Worm (Caenorhabditis elegans) whole organism, mixed stage, embryonic: ENCODE data around the gene nspe-3.

Experiments used
- M03D4.4 ChIP-seq: sonication (generic microtip); optimal IDR thresholded peaks from 2 replicates; lab custom pipeline; 2017; ENCODE audit warnings: mild to moderate bottlenecking, missing genetic modification characterization, missing compliant biosample characterization
- bed-3 ChIP-seq: fragments of 200-800 bp; sonication (Bioruptor generic); optimal IDR thresholded peaks from 3 replicates; lab custom pipeline; 2018; ENCODE audit warnings: mild to moderate bottlenecking, missing genetic modification characterization, moderate library complexity, missing compliant biosample characterization
- blmp-1 ChIP-seq: fragments of 150-350 bp; optimal IDR thresholded peaks from 2 replicates; lab custom pipeline; 2014; ENCODE audit warnings: missing biosample characterization, missing genetic modification characterization
- ceh-39 ChIP-seq: fragments of 150-350 bp; optimal IDR thresholded peaks from 2 replicates; lab custom pipeline; 2014; ENCODE audit warnings: missing biosample characterization, missing genetic modification characterization
- ceh-43 ChIP-seq: fragments of 200-800 bp; sonication (Bioruptor generic); optimal IDR thresholded peaks from 2 replicates; lab custom pipeline; 2018; ENCODE audit warnings: mild to moderate bottlenecking, missing genetic modification characterization, moderate library complexity, missing compliant biosample characterization
- ces-1 ChIP-seq: fragments of 150-350 bp; optimal IDR thresholded peaks from 2 replicates; lab custom pipeline; 2014; ENCODE audit warnings: missing biosample characterization, missing genetic modification reagents, missing genetic modification characterization
- cnd-1 ChIP-seq: fragments of 200-800 bp; sonication (Bioruptor generic); optimal IDR thresholded peaks from 2 replicates; lab custom pipeline; 2018; ENCODE audit warnings: mild to moderate bottlenecking, missing genetic modification characterization, missing compliant biosample characterization
- drap-1 ChIP-seq: fragments of 200-800 bp; sonication (Bioruptor generic); optimal IDR thresholded peaks from 3 replicates; lab custom pipeline; 2018; ENCODE audit warnings: mild to moderate bottlenecking, missing genetic modification characterization, missing compliant biosample characterization
- elt-1 ChIP-seq: sonication (generic microtip); optimal IDR thresholded peaks from 2 replicates; lab custom pipeline; 2017; ENCODE audit warnings: missing genetic modification characterization, mild to moderate bottlenecking, missing compliant biosample characterization, antibody characterized with exemption, moderate library complexity, borderline replicate concordance; ENCODE audit not compliant: insufficient read depth
- elt-3 ChIP-seq: fragments of 150-350 bp; optimal IDR thresholded peaks from 2 replicates; lab custom pipeline; 2014; ENCODE audit warnings: missing biosample characterization, missing genetic modification characterization
- flh-1 ChIP-seq: fragments of 200-800 bp; sonication (Bioruptor generic); optimal IDR thresholded peaks from 2 replicates; lab custom pipeline; 2018; ENCODE audit warnings: mild to moderate bottlenecking, missing genetic modification characterization, moderate library complexity, missing compliant biosample characterization
- ham-2 ChIP-seq: fragments of 200-800 bp; sonication (Bioruptor generic); optimal IDR thresholded peaks from 2 replicates; lab custom pipeline; 2018; ENCODE audit warnings: mild to moderate bottlenecking, missing genetic modification characterization, missing compliant biosample characterization
- lin-13 ChIP-seq: fragments of 150-350 bp; optimal IDR thresholded peaks from 2 replicates; lab custom pipeline; 2014; ENCODE audit warnings: missing biosample characterization, missing genetic modification characterization
- lin-32 ChIP-seq: fragments of 200-800 bp; sonication (Bioruptor generic); optimal IDR thresholded peaks from 2 replicates; lab custom pipeline; 2018; ENCODE audit warnings: mild to moderate bottlenecking, missing genetic modification characterization, missing compliant biosample characterization
- lsy-2 ChIP-seq: fragments of 150-350 bp; optimal IDR thresholded peaks from 2 replicates; lab custom pipeline; 2014; ENCODE audit warnings: missing biosample characterization, missing genetic modification characterization
- mep-1 ChIP-seq: fragments of 150-350 bp; optimal IDR thresholded peaks from 2 replicates; lab custom pipeline; 2017; ENCODE audit warnings: missing biosample characterization, missing genetic modification reagents, missing genetic modification characterization, inconsistent platforms
- mls-2 ChIP-seq: sonication (generic microtip); optimal IDR thresholded peaks from 2 replicates; lab custom pipeline; 2016; ENCODE audit warnings: mild to moderate bottlenecking, missing genetic modification characterization, moderate library complexity, missing compliant biosample characterization
- nhr-12 ChIP-seq: fragments of 150-350 bp; optimal IDR thresholded peaks from 2 replicates; lab custom pipeline; 2014; ENCODE audit warnings: missing biosample characterization, missing genetic modification characterization
- nhr-2 ChIP-seq: fragments of 150-350 bp; optimal IDR thresholded peaks from 2 replicates; lab custom pipeline; 2014; ENCODE audit warnings: missing biosample characterization, missing genetic modification characterization
- nhr-237 ChIP-seq: fragments of 150-350 bp; optimal IDR thresholded peaks from 2 replicates; lab custom pipeline; 2014; ENCODE audit warnings: missing biosample characterization, missing genetic modification characterization
- nhr-28 ChIP-seq: fragments of 150-350 bp; optimal IDR thresholded peaks from 2 replicates; lab custom pipeline; 2014; ENCODE audit warnings: missing biosample characterization, missing genetic modification characterization
- nhr-76 ChIP-seq: sonication (generic microtip); optimal IDR thresholded peaks from 2 replicates; lab custom pipeline; 2017; ENCODE audit warnings: missing biosample characterization, missing genetic modification characterization
- pha-4 ChIP-seq: fragments of 150-350 bp; optimal IDR thresholded peaks from 2 replicates; lab custom pipeline; 2018; ENCODE audit warnings: missing biosample characterization, missing genetic modification reagents, missing genetic modification characterization
- sem-2 ChIP-seq: fragments of 200-800 bp; sonication (Bioruptor generic); optimal IDR thresholded peaks from 2 replicates; lab custom pipeline; 2018; ENCODE audit warnings: mild to moderate bottlenecking, missing genetic modification characterization, missing compliant biosample characterization
- snpc-4 ChIP-seq: fragments of 150-350 bp; optimal IDR thresholded peaks from 2 replicates; lab custom pipeline; 2014; ENCODE audit warnings: missing biosample characterization, missing genetic modification characterization
- sptf-1 ChIP-seq: sonication (generic microtip); optimal IDR thresholded peaks from 2 replicates; lab custom pipeline; 2017; ENCODE audit warnings: mild to moderate bottlenecking, missing genetic modification characterization, moderate library complexity, missing compliant biosample characterization
- unc-120 ChIP-seq: sonication (generic microtip); optimal IDR thresholded peaks from 2 replicates; lab custom pipeline; 2017; ENCODE audit warnings: missing genetic modification characterization, missing compliant biosample characterization; ENCODE audit not compliant: poor library complexity, severe bottlenecking
- unc-62 ChIP-seq: fragments of 150-350 bp; optimal IDR thresholded peaks from 2 replicates; lab custom pipeline; 2014; ENCODE audit warnings: missing biosample characterization, missing genetic modification reagents, missing genetic modification characterization
- ztf-11 ChIP-seq: fragments of 150-350 bp; optimal IDR thresholded peaks from 2 replicates; lab custom pipeline; 2014; ENCODE audit warnings: missing biosample characterization, missing genetic modification characterization

nspe-3 gene

ce11 chrII:12626120-12626624 is 8.5 kb downstream of the nspe-3 start:
- TF ChIP-seq nhr-12 (tag; lab: Kevin White, UChicago) = no peak
- TF ChIP-seq cnd-1 = no peak
- TF ChIP-seq pha-4 (tag; lab: Kevin White, UChicago) = no peak
- no peak for TF ChIP-seq bed-3 (GFP tag; lab: Kevin White, UChicago)
- no peak for TF ChIP-seq nhr-28 (tag; lab: Kevin White, UChicago)
- TF ChIP-seq ces-1 (GFP tag; lab: Kevin White, UChicago) = no peak
- no peak for TF ChIP-seq sptf-1 (tag; lab: Kevin White, UChicago)
- TF ChIP-seq flh-1 = no peak
- TF ChIP-seq ceh-43 = no peak

DNA sequence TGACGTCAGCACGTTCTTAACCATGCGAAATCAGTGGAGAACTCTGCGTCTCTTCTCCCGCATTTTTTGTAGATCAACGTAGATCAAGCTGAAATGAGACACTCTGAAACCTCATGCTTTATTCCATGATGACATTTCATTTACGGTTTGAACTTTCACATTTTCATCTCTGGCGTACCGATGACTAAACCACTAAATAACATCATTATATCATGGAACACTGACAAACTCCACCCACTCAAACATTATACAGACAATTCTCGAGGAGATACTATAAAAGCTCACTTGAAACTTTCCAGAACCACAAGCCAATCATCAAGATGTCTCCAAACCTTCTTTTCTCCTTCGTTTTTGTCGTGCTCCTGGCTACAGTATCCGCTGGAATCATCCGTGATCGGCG is 9.2 kb downstream of the nspe-3 start, which contains the start of gene nspe-7:
nspe-7 (plus strand) TSS at position 301 of the 400 bp plus-strand sequence.
- no peak for TF ChIP-seq ceh-39 (tag; lab: Kevin White, UChicago)
- no peak for TF ChIP-seq lsy-2 (tag; lab: Kevin White, UChicago)
- no peak for TF ChIP-seq ztf-11 (tag; lab: Kevin White, UChicago)
- no peak for TF ChIP-seq nhr-2 (tag; lab: Kevin White, UChicago)
- TF ChIP-seq lin-13 (tag; lab: Kevin White, UChicago) = no peak
- no peak for TF ChIP-seq drap-1 (GFP tag; lab: Kevin White, UChicago)
- no peak for TF ChIP-seq ham-2 (GFP tag; lab: Kevin White, UChicago)
- TF ChIP-seq nhr-12 (tag; lab: Kevin White, UChicago) = no peak
- TF ChIP-seq elt-1 (tag; lab: Kevin White, UChicago) = no peak
- TF ChIP-seq blmp-1 (tag; lab: Kevin White, UChicago) = no peak

DNA sequence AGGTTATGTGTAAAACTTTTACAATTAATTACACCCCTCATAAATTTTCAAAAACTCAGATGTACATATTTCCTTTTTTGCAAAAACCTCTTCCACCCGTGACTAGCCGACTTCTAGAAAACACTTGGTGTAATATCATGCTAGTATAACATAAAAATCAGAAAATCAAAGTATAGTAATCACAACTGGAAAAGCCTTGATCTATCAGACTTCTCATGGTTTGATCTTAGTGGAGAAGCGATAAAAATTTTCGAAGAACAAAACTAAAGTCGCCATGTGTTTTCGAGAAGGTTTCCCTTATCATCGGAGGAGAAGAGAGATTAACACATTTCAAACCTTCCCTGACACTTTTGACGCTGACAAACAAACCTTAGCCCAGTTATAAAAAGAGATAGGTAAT is 10.9 kb downstream of the nspe-3 start, which contains the start of gene nspe-5:
nspe-5 (plus strand) TSS at position 301 of the 400 bp plus-strand sequence.
- no peak for TF ChIP-seq elt-3 (tag; lab: Kevin White, UChicago)

DNA sequence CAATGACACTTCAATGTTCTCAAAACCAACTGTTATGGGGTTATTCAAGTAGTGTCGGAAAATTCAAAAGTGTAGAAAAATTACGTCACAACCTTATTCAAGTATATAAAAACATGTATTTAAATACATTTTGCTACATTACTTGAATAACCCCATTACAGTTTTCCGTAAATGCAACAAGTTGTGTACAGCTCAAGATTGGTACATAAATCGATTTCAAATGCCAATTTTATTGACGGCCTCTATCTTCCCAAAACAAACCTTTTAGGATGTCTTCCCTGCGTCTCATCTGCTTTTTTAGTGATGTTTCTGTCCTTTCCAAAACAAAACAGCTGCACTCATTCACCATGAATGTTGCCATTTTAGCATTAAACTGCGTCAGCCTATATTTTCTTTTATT is 11.7 kb downstream of the nspe-3 start, which contains the start of gene Y38E10A.28:
Y38E10A.28 (plus strand) TSS at position 301 of the 400 bp plus-strand sequence.
- TF ChIP-seq nhr-28 (tag; lab: Kevin White, UChicago) = no peak
- no peak for TF ChIP-seq unc-62 (GFP tag; lab: Kevin White, UChicago)
- TF ChIP-seq sptf-1 (tag; lab: Kevin White, UChicago) = no peak
- TF ChIP-seq elt-3 (tag; lab: Kevin White, UChicago) = no peak
- TF ChIP-seq mls-2 (tag; lab: Kevin White, UChicago) = no peak
- no peak for TF ChIP-seq unc-120 (tag; lab: Kevin White, UChicago)
- no peak for TF ChIP-seq elt-1 (tag; lab: Kevin White, UChicago)

DNA sequence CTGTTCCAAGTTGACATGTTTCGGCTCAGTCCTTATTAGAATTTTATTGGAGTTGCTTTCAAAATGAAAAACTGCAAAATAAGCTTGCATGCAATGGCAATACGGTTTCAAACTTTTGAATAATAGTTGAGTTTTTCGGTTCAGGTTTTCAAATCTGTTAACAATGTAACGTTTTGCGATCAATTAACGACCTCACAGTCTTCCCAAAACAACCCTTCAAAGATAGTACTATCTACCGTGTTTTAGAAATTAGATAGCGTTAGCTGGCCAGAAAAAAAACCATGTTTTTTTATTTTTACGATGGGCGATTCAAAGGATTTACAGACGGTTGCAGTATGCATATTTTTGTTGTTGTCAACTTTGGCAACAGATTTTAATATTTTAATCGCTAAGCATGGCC is 13.2 kb downstream of the nspe-3 start, which contains the start of gene Y38E10A.34:
Y38E10A.34 (plus strand) TSS at position 301 of the 400 bp plus-strand sequence.
- TF ChIP-seq pha-4 (tag; lab: Kevin White, UChicago) (no peak), elt-3 (tag; lab: Kevin White, UChicago) (no peak), ham-2 (GFP tag; lab: Kevin White, UChicago) (no peak), M03D4.4 (tag; lab: Kevin White, UChicago) (no peak), mep-1 (tag; lab: Kevin White, UChicago) (no peak), lin-32 (GFP tag; lab: Kevin White, UChicago) (no peak), ceh-43 (no peak)

DNA sequence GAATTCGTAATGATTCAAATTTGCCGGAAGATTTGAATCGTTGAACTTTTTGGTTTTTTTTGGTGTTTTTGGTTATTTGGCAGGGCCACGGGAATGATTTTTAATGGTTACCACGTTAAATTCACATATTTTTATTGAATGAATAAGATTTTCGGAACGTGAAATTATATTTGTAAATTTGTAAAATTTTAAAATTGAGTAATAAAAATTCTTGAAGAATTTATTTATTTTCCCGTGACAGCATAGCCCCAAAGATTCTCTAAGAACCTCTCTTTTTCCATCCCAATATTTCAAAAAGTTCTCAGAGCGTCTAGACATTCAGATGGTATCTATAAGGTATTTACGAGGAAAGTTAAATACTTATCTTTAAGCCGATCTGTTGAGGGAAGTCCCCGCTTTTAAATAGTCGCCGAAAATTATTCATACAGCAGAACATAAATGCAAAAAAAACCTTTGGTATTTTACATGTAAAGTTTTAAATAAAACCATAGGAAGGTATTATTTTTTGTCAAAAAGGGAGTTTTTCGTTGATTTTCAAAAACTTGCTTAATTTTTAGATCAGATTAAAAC is 17.1 kb downstream of the nspe-3 start, which contains the start of gene Y38E10A.17:
Y38E10A.17 (minus strand) TSS at position 51 of the 570 bp plus-strand sequence.
- TF ChIP-seq ces-1 (GFP tag; lab: Kevin White, UChicago) = no peak
- TF ChIP-seq nhr-2 (tag; lab: Kevin White, UChicago) = no peak
- TF ChIP-seq mep-1 (tag; lab: Kevin White, UChicago) = no peak
- no peak for TF ChIP-seq nhr-28 (tag; lab: Kevin White, UChicago)
- TF ChIP-seq ceh-43 = no peak
- no peak for TF ChIP-seq snpc-4
- TF ChIP-seq drap-1 (GFP tag; lab: Kevin White, UChicago) = no peak
- TF ChIP-seq blmp-1 (tag; lab: Kevin White, UChicago) = no peak
- TF ChIP-seq nhr-76 (tag; lab: Kevin White, UChicago) = no peak
- no peak for TF ChIP-seq elt-3 (tag; lab: Kevin White, UChicago)
- TF ChIP-seq lin-32 (GFP tag; lab: Kevin White, UChicago) = no peak
- TF ChIP-seq flh-1 = no peak
- no peak for TF ChIP-seq lin-13 (tag; lab: Kevin White, UChicago)
- TF ChIP-seq sem-2 = no peak
- no peak for TF ChIP-seq nhr-237
- TF ChIP-seq, all 35 proteins: peak for 0
